Worm (Caenorhabditis elegans) whole organism, midembryonic: ENCODE measurements around the gene Y66A7A.7.

Source experiments
- med-1 ChIP-seq: sonication (generic microtip); optimal IDR thresholded peaks from 2 replicates; lab custom pipeline; 2017; ENCODE audit warnings: missing genetic modification characterization, mild to moderate bottlenecking, missing compliant biosample characterization, antibody characterized with exemption, missing genetic modification reagents; ENCODE audit not compliant: insufficient read depth
- tab-1 ChIP-seq: fragments of 200-800 bp; sonication (Bioruptor generic); IDR thresholded peaks from 2 replicates; pipeline ENCODE4 v1.3.6; 2022; ENCODE audit warnings: missing genetic modification characterization, missing compliant biosample characterization
- ztf-23 ChIP-seq: fragments of 200-800 bp; sonication (Bioruptor generic); IDR thresholded peaks from 2 replicates; pipeline ENCODE4 v1.3.6; 2022; ENCODE audit warnings: missing genetic modification reagents, missing genetic modification characterization, missing compliant biosample characterization

- TF ChIP-seq med-1 (no peak), tab-1 (no peak), ztf-23 (GFP tag; lab: Robert Waterston, UW) (no peak)
These were observed 17.5 kb downstream of the Y66A7A.7 start for ce11 chrIII:11611618-11612247.
